Fruit fly (Drosophila melanogaster) whole organism, pupa: ENCODE measurements around the gene CG15145.

Source experiments
- CG10348 ChIP-seq: fragments of 200-800 bp; sonication (Bioruptor generic); IDR thresholded peaks from 2 replicates; pipeline ENCODE4 v1.3.6; 2022; ENCODE audit warnings: missing biosample characterization, missing genetic modification characterization
- CG12605 ChIP-seq: fragments of 200-800 bp; sonication (Bioruptor generic); IDR thresholded peaks from 2 replicates; pipeline ENCODE4 v1.3.6; 2022; ENCODE audit warnings: missing biosample characterization, missing genetic modification characterization
- CG13204 ChIP-seq: fragments of 200-800 bp; sonication (Bioruptor generic); optimal IDR thresholded peaks from 2 replicates; lab custom pipeline; 2018; ENCODE audit warnings: missing biosample characterization, mild to moderate bottlenecking, missing genetic modification characterization, moderate library complexity
- CG14655 ChIP-seq: fragments of 200-800 bp; sonication (Bioruptor generic); optimal IDR thresholded peaks from 3 replicates; lab custom pipeline; 2017; ENCODE audit warnings: mild to moderate bottlenecking, missing biosample characterization, missing genetic modification reagents, missing genetic modification characterization
- CG15710 ChIP-seq: fragments of 200-800 bp; sonication (Bioruptor generic); optimal IDR thresholded peaks from 2 replicates; lab custom pipeline; 2018; ENCODE audit warnings: missing biosample characterization, mild to moderate bottlenecking, missing genetic modification characterization, moderate library complexity
- CG17806 ChIP-seq: fragments of 200-800 bp; sonication (Bioruptor generic); optimal IDR thresholded peaks from 2 replicates; lab custom pipeline; 2018; ENCODE audit warnings: missing biosample characterization, mild to moderate bottlenecking, missing genetic modification characterization, moderate library complexity
- CG32121 ChIP-seq: fragments of 200-800 bp; sonication (Bioruptor generic); IDR thresholded peaks from 2 replicates; pipeline ENCODE4 v1.3.6; 2022; ENCODE audit warnings: missing biosample characterization, missing genetic modification characterization
- CG34367 ChIP-seq: fragments of 200-800 bp; sonication (Bioruptor generic); optimal IDR thresholded peaks from 2 replicates; lab custom pipeline; 2018; ENCODE audit warnings: missing biosample characterization, mild to moderate bottlenecking, missing genetic modification characterization
- CG4496 ChIP-seq: fragments of 200-800 bp; sonication (Bioruptor generic); IDR thresholded peaks from 3 replicates; pipeline ENCODE4 v1.3.6; 2022; ENCODE audit warnings: missing biosample characterization, missing genetic modification characterization
- CG8159 ChIP-seq: fragments of 200-800 bp; sonication (Bioruptor generic); optimal IDR thresholded peaks from 3 replicates; lab custom pipeline; 2018; ENCODE audit warnings: missing biosample characterization, mild to moderate bottlenecking, missing genetic modification characterization, moderate library complexity
- CG8301 ChIP-seq: fragments of 200-800 bp; sonication (Bioruptor generic); optimal IDR thresholded peaks from 2 replicates; lab custom pipeline; 2018; ENCODE audit warnings: missing biosample characterization, mild to moderate bottlenecking, missing genetic modification characterization
- CG9948 ChIP-seq: fragments of 200-800 bp; sonication (Bioruptor generic); optimal IDR thresholded peaks from 2 replicates; lab custom pipeline; 2018; ENCODE audit warnings: missing biosample characterization, mild to moderate bottlenecking, missing genetic modification characterization, moderate library complexity
- D1 ChIP-seq: fragments of 200-800 bp; sonication (Bioruptor generic); optimal IDR thresholded peaks from 2 replicates; lab custom pipeline; 2018; ENCODE audit warnings: missing biosample characterization, mild to moderate bottlenecking, missing genetic modification characterization, moderate library complexity
- EcR ChIP-seq: fragments of 200-800 bp; sonication (Bioruptor generic); optimal IDR thresholded peaks from 3 replicates; lab custom pipeline; 2019; ENCODE audit warnings: missing biosample characterization, missing genetic modification characterization, mild to moderate bottlenecking, moderate library complexity, missing genetic modification reagents
- Ets98B ChIP-seq: fragments of 200-800 bp; sonication (Bioruptor generic); IDR thresholded peaks from 2 replicates; pipeline ENCODE4 v1.3.6; 2022; ENCODE audit warnings: missing biosample characterization, missing genetic modification characterization
- Pif1A ChIP-seq: fragments of 200-800 bp; sonication (Bioruptor generic); optimal IDR thresholded peaks from 3 replicates; lab custom pipeline; 2016; ENCODE audit warnings: missing biosample characterization, missing genetic modification characterization
- Pif1B ChIP-seq: fragments of 200-800 bp; sonication (Bioruptor generic); optimal IDR thresholded peaks from 3 replicates; lab custom pipeline; 2016; ENCODE audit warnings: missing biosample characterization, missing genetic modification characterization
- Snoo ChIP-seq: fragments of 200-800 bp; sonication (Bioruptor generic); optimal IDR thresholded peaks from 3 replicates; lab custom pipeline; 2017; ENCODE audit warnings: missing biosample characterization, mild to moderate bottlenecking, missing genetic modification characterization, inconsistent platforms
- fd96Ca ChIP-seq: fragments of 200-800 bp; sonication (Bioruptor generic); IDR thresholded peaks from 3 replicates; pipeline ENCODE4 v1.3.6; 2022; ENCODE audit warnings: missing biosample characterization, missing genetic modification characterization
- gl ChIP-seq: fragments of 200-800 bp; sonication (Bioruptor generic); optimal IDR thresholded peaks from 2 replicates; lab custom pipeline; 2018; ENCODE audit warnings: missing biosample characterization, mild to moderate bottlenecking, missing genetic modification characterization
- rn ChIP-seq: fragments of 200-800 bp; sonication (Bioruptor generic); IDR thresholded peaks from 2 replicates; pipeline ENCODE4 v1.3.6; 2022; ENCODE audit warnings: missing biosample characterization, missing genetic modification characterization

CG15145 gene

dm6 chr2L:17541106-17541505 is 9.1 kb upstream of the CG15145 start:
- TF ChIP-seq CG10348 (GFP tag; lab: Robert Waterston, UW), result no peak
- no peak for TF ChIP-seq CG8301 (tag; lab: Kevin White, UChicago)
- TF ChIP-seq CG8159 (tag; lab: Kevin White, UChicago), result no peak
- no peak for TF ChIP-seq CG15710 (tag; lab: Kevin White, UChicago)
- no peak for TF ChIP-seq CG17806 (tag; lab: Kevin White, UChicago)
- TF ChIP-seq CG4496 (GFP tag; lab: Robert Waterston, UW), result no peak
- TF ChIP-seq CG9948 (tag; lab: Kevin White, UChicago), result no peak
- TF ChIP-seq D1, result no peak
- no peak for TF ChIP-seq CG12605 (GFP tag; lab: Robert Waterston, UW)
- TF ChIP-seq CG14655 (GFP tag; lab: Kevin White, UChicago), result no peak
- TF ChIP-seq CG34367 (tag; lab: Kevin White, UChicago), result no peak
- no peak for TF ChIP-seq Snoo
- no peak for TF ChIP-seq CG13204 (GFP tag; lab: Kevin White, UChicago)
- TF ChIP-seq CG32121 (GFP tag; lab: Robert Waterston, UW), result no peak
- no peak for TF ChIP-seq EcR (GFP tag; lab: Kevin White, UChicago)
- TF ChIP-seq Ets98B (GFP tag; lab: Robert Waterston, UW), result no peak
- TF ChIP-seq Pif1A (GFP tag; lab: Kevin White, UChicago), result no peak
- TF ChIP-seq fd96Ca (GFP tag; lab: Robert Waterston, UW), result no peak
- TF ChIP-seq gl (tag; lab: Kevin White, UChicago), result no peak

- TF ChIP-seq Ets98B (GFP tag; lab: Robert Waterston, UW) (no peak), rn (GFP tag; lab: Robert Waterston, UW) (no peak), CG14655 (GFP tag; lab: Kevin White, UChicago) (no peak)
- TF ChIP-seq, all 21 proteins: peak for 0
Observed at dm6 chr2L:17533794-17534193, 1.8 kb upstream of the CG15145 start.

- TF ChIP-seq CG4496 (GFP tag; lab: Robert Waterston, UW) (no peak), CG14655 (GFP tag; lab: Kevin White, UChicago) (no peak), Snoo (no peak), CG9948 (tag; lab: Kevin White, UChicago) (no peak), CG8301 (tag; lab: Kevin White, UChicago) (no peak), CG17806 (tag; lab: Kevin White, UChicago) (no peak), EcR (GFP tag; lab: Kevin White, UChicago) (no peak), Pif1B (GFP tag; lab: Kevin White, UChicago) (no peak), Pif1A (GFP tag; lab: Kevin White, UChicago) (no peak), D1 (no peak), CG13204 (GFP tag; lab: Kevin White, UChicago) (no peak), CG32121 (GFP tag; lab: Robert Waterston, UW) (no peak), CG10348 (GFP tag; lab: Robert Waterston, UW) (no peak)
Observed at dm6 chr2L:17529022-17529421, 3.0 kb downstream of the CG15145 start, which contains the start of gene CG15144. Gene CG15144 (minus strand): TSS chr2L:17529122.

- no peak for TF ChIP-seq rn (GFP tag; lab: Robert Waterston, UW)
- TF ChIP-seq CG34367 (tag; lab: Kevin White, UChicago), result no peak
- TF ChIP-seq CG13204 (GFP tag; lab: Kevin White, UChicago), result no peak
- no peak for TF ChIP-seq CG8159 (tag; lab: Kevin White, UChicago)
- no peak for TF ChIP-seq CG17806 (tag; lab: Kevin White, UChicago)
- TF ChIP-seq D1, result no peak
- no peak for TF ChIP-seq CG32121 (GFP tag; lab: Robert Waterston, UW)
Observed at dm6 chr2L:17524449-17524848, 7.6 kb downstream of the CG15145 start, which contains the start of gene CG15143. Gene CG15143 (minus strand): TSS chr2L:17524549.

dm6 chr2L:17514090-17514715 is 17.8 kb downstream of the CG15145 start:
- TF ChIP-seq CG9948 (tag; lab: Kevin White, UChicago) (no peak), CG8159 (tag; lab: Kevin White, UChicago) (peak; percentile 75), Pif1A (GFP tag; lab: Kevin White, UChicago) (peak; percentile 25), CG12605 (GFP tag; lab: Robert Waterston, UW) (no peak), CG34367 (tag; lab: Kevin White, UChicago) (peak; percentile 15), CG14655 (GFP tag; lab: Kevin White, UChicago) (peak; percentile 8), Pif1B (GFP tag; lab: Kevin White, UChicago) (peak; percentile 19)

dm6 chr2L:17500946-17501451 is 31.0 kb downstream of the CG15145 start, which contains the start of the genes mEFTs and Dhc36C:
Gene mEFTs (minus strand): TSS chr2L:17501106.
Gene Dhc36C (plus strand): TSS chr2L:17501401.
- TF ChIP-seq CG12605 (GFP tag; lab: Robert Waterston, UW), result no peak
- no peak for TF ChIP-seq Pif1A (GFP tag; lab: Kevin White, UChicago)
- no peak for TF ChIP-seq CG9948 (tag; lab: Kevin White, UChicago)
- no peak for TF ChIP-seq CG8301 (tag; lab: Kevin White, UChicago)
- no peak for TF ChIP-seq CG32121 (GFP tag; lab: Robert Waterston, UW)
- no peak for TF ChIP-seq Snoo
- no peak for TF ChIP-seq CG4496 (GFP tag; lab: Robert Waterston, UW)
- no peak for TF ChIP-seq CG10348 (GFP tag; lab: Robert Waterston, UW)
- TF ChIP-seq gl (tag; lab: Kevin White, UChicago), result no peak
- TF ChIP-seq, all 21 proteins: peak for 0
